Worm (Caenorhabditis elegans): ENCODE results near the gene nlp-20.

DNA sequence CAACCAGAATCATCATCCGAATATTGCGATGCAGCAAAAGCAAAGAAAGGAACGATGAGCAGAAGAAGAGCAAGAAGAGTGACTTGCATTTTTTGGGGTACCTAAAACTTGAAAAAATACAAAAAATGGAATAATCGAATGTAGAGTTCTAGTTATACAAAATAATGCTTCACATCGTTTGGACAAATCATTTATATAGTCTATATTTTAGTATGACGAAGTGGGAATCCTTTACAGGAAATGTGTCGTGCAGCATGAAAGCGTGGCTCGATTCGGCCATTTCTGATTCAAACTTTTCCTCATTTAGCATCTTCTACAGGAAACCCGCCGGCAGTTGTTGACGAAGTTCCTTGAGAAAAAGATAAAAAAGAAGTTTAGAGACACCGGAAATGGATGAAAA lies at the start of gene nlp-20:
- TF ChIP-seq ets-7 (tag; optimal IDR thresholded peaks at IDR 0.05) = no peak
- TF ChIP-seq flt-1 (GFP tag; IDR thresholded peaks at IDR 0.05) = no peak
- TF ChIP-seq B0310.2 (tag; optimal IDR thresholded peaks at IDR 0.05) = no peak
- TF ChIP-seq hmg-4 (GFP tag; optimal IDR thresholded peaks at IDR 0.05) = no peak
- no peak for TF ChIP-seq ama-1 (optimal IDR thresholded peaks at IDR 0.05)
- TF ChIP-seq scrt-1 (GFP tag; IDR thresholded peaks at IDR 0.05) = no peak
- TF ChIP-seq hnd-1 (tag; optimal IDR thresholded peaks at IDR 0.05) = no peak
- no peak for TF ChIP-seq tbx-37 (GFP tag; conservative IDR thresholded peaks at IDR 0.05)
- no peak for TF ChIP-seq F13C5.2 (tag; optimal IDR thresholded peaks at IDR 0.05)
- no peak for TF ChIP-seq tra-4 (tag; optimal IDR thresholded peaks at IDR 0.05)
- TF ChIP-seq ceh-13 (GFP tag; optimal IDR thresholded peaks at IDR 0.05) = no peak
- TF ChIP-seq hmbx-1 (tag; optimal IDR thresholded peaks at IDR 0.05) = no peak
- no peak for TF ChIP-seq ceh-36 (tag; optimal IDR thresholded peaks at IDR 0.05)
